Worm (Caenorhabditis elegans): ENCODE results near the gene C25E10.8.

- TF ChIP-seq lin-13 (GFP tag; optimal IDR thresholded peaks at IDR 0.05) = no peak
- no peak for TF ChIP-seq ztf-11 (tag; optimal IDR thresholded peaks at IDR 0.05)
- TF ChIP-seq set-16 (GFP tag; IDR thresholded peaks at IDR 0.05) = no peak
- no peak for TF ChIP-seq fkh-10 (GFP tag; optimal IDR thresholded peaks at IDR 0.05)
- TF ChIP-seq mep-1 (tag; optimal IDR thresholded peaks at IDR 0.05) = no peak
- no peak for TF ChIP-seq rbr-2 (tag; optimal IDR thresholded peaks at IDR 0.05)
- no peak for TF ChIP-seq nhr-237 (tag; optimal IDR thresholded peaks at IDR 0.05)
- no peak for TF ChIP-seq dmd-6 (GFP tag; IDR thresholded peaks at IDR 0.05)
Observed at ce11 chrV:9069680-9070079, 15.8 kb upstream of the C25E10.8 start, which contains the start of gene T27E4.5.
